Worm (Caenorhabditis elegans) whole organism, L4/young adult: Measurements from ENCODE around the gene stg-1.

Source experiments
- W03F9.2 ChIP-seq: fragments of 150-350 bp; optimal IDR thresholded peaks from 2 replicates; lab custom pipeline; 2014; ENCODE audit warnings: missing biosample characterization, missing genetic modification characterization
- dao-5 ChIP-seq: sonication (generic microtip); optimal IDR thresholded peaks from 2 replicates; lab custom pipeline; 2016; ENCODE audit warnings: missing genotype, missing genetic modification characterization, moderate library complexity, missing compliant biosample characterization
- him-1 ChIP-seq: sonication (generic microtip); optimal IDR thresholded peaks from 2 replicates; lab custom pipeline; 2016; ENCODE audit warnings: missing genotype, missing genetic modification reagents, missing genetic modification characterization, missing compliant biosample characterization

- TF ChIP-seq dao-5 (no peak), W03F9.2 (tag; lab: Kevin White, UChicago) (no peak), him-1 (tag; lab: Kevin White, UChicago) (no peak)
These were observed 32.3 kb downstream of the stg-1 start, which contains the start of gene F52H3.6 for ce11 chrII:10028195-10028594.
